Worm (Caenorhabditis elegans): ENCODE results near the gene C09F12.3.
A peak's percentile ranks its signal among the peaks of the same experiment; 100 is the strongest.

Gene C09F12.3

DNA sequence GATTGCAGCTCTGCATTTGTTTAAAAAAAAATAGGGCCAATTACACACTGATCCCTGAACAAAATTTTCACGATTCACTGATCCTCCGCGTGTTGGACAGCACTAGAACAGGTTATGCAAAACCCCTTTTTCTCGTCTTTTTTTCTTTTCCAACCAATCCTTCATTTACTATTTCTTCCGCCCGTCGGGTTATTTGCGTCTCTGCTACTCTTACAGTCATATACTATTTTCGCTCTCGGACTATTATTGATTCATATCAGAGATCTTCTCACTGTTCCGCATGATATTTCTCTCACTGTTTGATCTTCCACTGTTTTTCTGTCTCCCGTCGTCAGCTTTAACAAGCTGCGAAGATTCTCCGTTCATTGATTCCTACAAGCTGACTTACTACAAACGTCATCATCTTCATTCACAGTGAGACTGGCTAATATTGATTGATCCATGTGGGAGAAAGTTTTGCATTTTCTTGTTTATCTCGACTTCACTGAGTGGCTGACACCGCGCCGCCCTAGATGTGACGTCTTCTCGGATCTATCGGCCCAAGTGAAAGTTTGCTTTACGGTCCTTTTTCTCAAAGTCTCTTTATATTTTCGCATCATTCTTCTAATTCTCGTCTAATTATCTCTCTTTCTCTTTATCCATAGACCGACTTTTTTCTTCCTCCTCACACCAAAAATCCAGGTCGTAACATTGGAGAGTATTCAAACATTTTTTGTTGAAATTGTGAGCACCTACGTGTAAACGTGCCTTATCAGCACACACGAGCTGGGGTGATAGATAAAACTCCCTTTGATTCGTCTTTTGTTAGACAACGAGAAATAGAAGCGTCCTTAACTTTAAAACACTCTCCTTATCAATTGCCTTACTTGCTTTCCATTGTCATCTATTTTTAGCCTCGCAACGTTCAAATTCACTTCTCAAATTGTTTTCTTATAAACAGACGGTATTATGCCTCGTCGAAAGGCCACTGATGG lies 6.3 kb downstream of the C09F12.3 start (continued):
- TF ChIP-seq unc-39 (tag; optimal IDR thresholded peaks at IDR 0.05): no peak

DNA sequence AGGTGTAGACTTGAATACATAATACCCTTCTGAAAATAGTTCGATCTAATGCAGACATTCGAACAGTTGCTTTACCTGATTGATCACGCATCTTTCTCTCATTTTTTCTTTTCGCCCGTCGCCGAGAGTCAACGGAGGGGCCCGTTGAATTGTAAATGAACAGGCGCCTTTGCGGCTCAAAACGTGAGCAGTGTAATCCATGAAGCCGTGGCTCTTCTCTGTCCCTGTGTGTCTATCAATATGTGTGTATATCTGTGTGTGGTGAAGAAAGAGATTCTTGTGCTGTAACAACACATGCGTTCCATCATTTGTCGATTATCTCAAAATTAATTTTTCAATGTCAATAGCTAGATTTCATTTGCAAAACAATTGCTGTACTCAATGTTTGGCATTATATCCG lies 7.1 kb downstream of the C09F12.3 start:
- TF ChIP-seq ceh-16 (tag; optimal IDR thresholded peaks at IDR 0.05) (no peak), nhr-237 (tag; optimal IDR thresholded peaks at IDR 0.05) (no peak), nhr-43 (tag; optimal IDR thresholded peaks at IDR 0.05; ENCODE audit: poor library complexity, severe bottlenecking) (no peak), unc-62 (GFP tag; optimal IDR thresholded peaks at IDR 0.05) (no peak), zag-1 (tag; optimal IDR thresholded peaks at IDR 0.05) (no peak), ZK546.5 (tag; optimal IDR thresholded peaks at IDR 0.05) (no peak), ztf-11 (tag; optimal IDR thresholded peaks at IDR 0.05) (no peak), fkh-10 (GFP tag; optimal IDR thresholded peaks at IDR 0.05) (no peak), sea-2 (GFP tag; optimal IDR thresholded peaks at IDR 0.05) (no peak), nfya-1 (tag; optimal IDR thresholded peaks at IDR 0.05; ENCODE audit: insufficient read depth) (peak; percentile 23), jun-1 (tag; optimal IDR thresholded peaks at IDR 0.05) (no peak), pqm-1 (tag; optimal IDR thresholded peaks at IDR 0.05) (no peak), nhr-12 (tag; optimal IDR thresholded peaks at IDR 0.05) (no peak), tbx-2 (tag; optimal IDR thresholded peaks at IDR 0.05) (no peak), eor-1 (tag; optimal IDR thresholded peaks at IDR 0.05) (no peak), snpc-4 (tag; optimal IDR thresholded peaks at IDR 0.05) (no peak), nhr-77 (tag; optimal IDR thresholded peaks at IDR 0.05) (no peak), ceh-9 (tag; optimal IDR thresholded peaks at IDR 0.05) (no peak), nhr-25 (tag; optimal IDR thresholded peaks at IDR 0.05) (no peak), nhr-23 (tag; optimal IDR thresholded peaks at IDR 0.05) (no peak), egl-27 (tag; optimal IDR thresholded peaks at IDR 0.05) (no peak), ztf-4 (tag; optimal IDR thresholded peaks at IDR 0.05) (no peak), fkh-2 (tag; optimal IDR thresholded peaks at IDR 0.05) (no peak), R02D3.7 (tag; optimal IDR thresholded peaks at IDR 0.05) (no peak), nhr-28 (tag; optimal IDR thresholded peaks at IDR 0.05) (no peak), nhr-67 (tag; optimal IDR thresholded peaks at IDR 0.05) (no peak), ceh-28 (tag; optimal IDR thresholded peaks at IDR 0.05) (no peak), lsy-12 (tag; optimal IDR thresholded peaks at IDR 0.05) (no peak), elt-2 (tag; optimal IDR thresholded peaks at IDR 0.05) (no peak), elt-1 (tag; optimal IDR thresholded peaks at IDR 0.05) (no peak), lin-39 (tag; optimal IDR thresholded peaks at IDR 0.05) (peak; percentile 40), elt-3 (tag; optimal IDR thresholded peaks at IDR 0.05) (no peak), skn-1 (tag; optimal IDR thresholded peaks at IDR 0.05) (no peak), egl-5 (tag; optimal IDR thresholded peaks at IDR 0.05) (peak; percentile 26), ama-1 (optimal IDR thresholded peaks at IDR 0.05) (peak; percentile 3), unc-39 (tag; optimal IDR thresholded peaks at IDR 0.05) (no peak)

DNA sequence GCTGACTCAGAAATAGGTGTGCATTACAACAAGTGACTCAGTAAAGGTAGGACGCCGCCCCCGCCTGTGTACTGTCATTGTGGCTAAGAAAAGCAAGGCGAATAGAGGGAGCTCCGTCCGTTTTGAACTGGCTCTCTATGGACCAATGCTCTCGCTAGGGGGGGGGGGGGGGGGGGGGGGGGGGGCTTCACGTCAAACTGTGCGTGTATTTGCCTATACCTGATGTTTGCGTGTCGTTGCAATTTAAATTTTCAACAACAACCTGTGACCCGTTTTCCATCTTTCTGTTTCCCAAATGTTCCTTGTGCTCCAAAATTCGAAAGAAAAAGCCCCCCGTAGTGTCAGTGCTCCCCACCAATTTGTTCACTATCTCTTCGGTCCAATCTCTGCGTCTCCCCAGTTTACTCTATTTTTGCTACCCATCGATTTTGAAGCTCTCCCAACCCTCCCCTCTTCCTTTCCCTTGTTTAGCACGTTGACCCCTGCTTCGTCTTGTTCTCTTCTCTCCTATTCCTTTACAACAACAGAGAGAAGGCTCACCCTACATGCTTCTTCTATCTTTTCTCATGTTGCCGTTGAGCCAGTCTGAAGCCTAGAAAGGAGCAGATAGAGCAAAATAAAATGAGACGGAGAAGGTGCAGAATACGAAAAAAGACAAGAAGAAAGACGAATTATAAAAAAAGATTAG lies 8.1 kb downstream of the C09F12.3 start:
- no peak for TF ChIP-seq unc-39 (tag; optimal IDR thresholded peaks at IDR 0.05)
- TF ChIP-seq lsy-12 (tag; optimal IDR thresholded peaks at IDR 0.05): no peak
- TF ChIP-seq nhr-43 (tag; optimal IDR thresholded peaks at IDR 0.05; ENCODE audit: poor library complexity, severe bottlenecking): no peak
- TF ChIP-seq ZK546.5 (tag; optimal IDR thresholded peaks at IDR 0.05): no peak
- TF ChIP-seq nhr-28 (tag; optimal IDR thresholded peaks at IDR 0.05): no peak
- TF ChIP-seq snpc-4 (tag; optimal IDR thresholded peaks at IDR 0.05): no peak
- peak; percentile 42 for TF ChIP-seq elt-2 (tag; optimal IDR thresholded peaks at IDR 0.05)
- no peak for TF ChIP-seq ztf-11 (tag; optimal IDR thresholded peaks at IDR 0.05)
- TF ChIP-seq nhr-12 (tag; optimal IDR thresholded peaks at IDR 0.05): no peak
- peak; percentile 27 for TF ChIP-seq hmg-11 (tag; optimal IDR thresholded peaks at IDR 0.05)
- no peak for TF ChIP-seq unc-62 (GFP tag; optimal IDR thresholded peaks at IDR 0.05)
- no peak for TF ChIP-seq elt-1 (tag; optimal IDR thresholded peaks at IDR 0.05)
- no peak for TF ChIP-seq eor-1 (tag; optimal IDR thresholded peaks at IDR 0.05)
- no peak for TF ChIP-seq ceh-9 (tag; optimal IDR thresholded peaks at IDR 0.05)
- peak; percentile 72 for TF ChIP-seq lin-39 (tag; optimal IDR thresholded peaks at IDR 0.05)
- no peak for TF ChIP-seq R02D3.7 (tag; optimal IDR thresholded peaks at IDR 0.05)
- no peak for TF ChIP-seq nhr-25 (tag; optimal IDR thresholded peaks at IDR 0.05)
- TF ChIP-seq ztf-4 (tag; optimal IDR thresholded peaks at IDR 0.05): no peak
- no peak for TF ChIP-seq elt-3 (tag; optimal IDR thresholded peaks at IDR 0.05)
- no peak for TF ChIP-seq nhr-67 (tag; optimal IDR thresholded peaks at IDR 0.05)
- TF ChIP-seq pqm-1 (tag; optimal IDR thresholded peaks at IDR 0.05): peak; percentile 10
- TF ChIP-seq nhr-23 (tag; optimal IDR thresholded peaks at IDR 0.05): no peak
- no peak for TF ChIP-seq jun-1 (tag; optimal IDR thresholded peaks at IDR 0.05)
- peak; percentile 1 for TF ChIP-seq nhr-11 (tag; optimal IDR thresholded peaks at IDR 0.05)
- TF ChIP-seq skn-1 (tag; optimal IDR thresholded peaks at IDR 0.05): no peak
- no peak for TF ChIP-seq egl-27 (tag; optimal IDR thresholded peaks at IDR 0.05)
- TF ChIP-seq fos-1 (tag; optimal IDR thresholded peaks at IDR 0.05): no peak
- TF ChIP-seq ama-1 (optimal IDR thresholded peaks at IDR 0.05): no peak
- TF ChIP-seq fkh-10 (GFP tag; optimal IDR thresholded peaks at IDR 0.05): peak; percentile 31
- TF ChIP-seq egl-5 (tag; optimal IDR thresholded peaks at IDR 0.05): no peak
- no peak for TF ChIP-seq mml-1 (tag; optimal IDR thresholded peaks at IDR 0.05)
- peak; percentile 69 for TF ChIP-seq nfya-1 (tag; optimal IDR thresholded peaks at IDR 0.05; ENCODE audit: insufficient read depth)
- TF ChIP-seq zag-1 (tag; optimal IDR thresholded peaks at IDR 0.05): no peak
- peak; percentile 10 for TF ChIP-seq lin-15B (tag; optimal IDR thresholded peaks at IDR 0.05)
- TF ChIP-seq aly-2 (tag; optimal IDR thresholded peaks at IDR 0.05): no peak
- TF ChIP-seq ceh-16 (tag; optimal IDR thresholded peaks at IDR 0.05): no peak

Data from whole organism, L3 larva.